Worm (Caenorhabditis elegans) whole organism, L1 larva: ENCODE data around the gene srj-25.

Experiments used
- ama-1 ChIP-seq: fragments of 150-350 bp; optimal IDR thresholded peaks from 2 replicates; lab custom pipeline; 2014
- ceh-82 ChIP-seq, 3 experiments: fragments of 150-350 bp in 1 of 3; sonication (generic microtip) in 2 of 3; optimal IDR thresholded peaks; 2 replicates each; lab custom pipeline; 2014 to 2017; ENCODE audit warnings: missing biosample characterization in 3 of 3, missing genetic modification characterization in 3 of 3
- jun-1 ChIP-seq: fragments of 150-350 bp; optimal IDR thresholded peaks from 2 replicates; lab custom pipeline; 2014; ENCODE audit warnings: missing biosample characterization, missing genetic modification reagents, missing genetic modification characterization
- lin-15B ChIP-seq: fragments of 150-350 bp; sonication (generic microtip); optimal IDR thresholded peaks from 3 replicates; lab custom pipeline; 2014; ENCODE audit warnings: missing biosample characterization, missing genetic modification characterization
- nhr-11 ChIP-seq: fragments of 150-350 bp; optimal IDR thresholded peaks from 2 replicates; lab custom pipeline; 2014; ENCODE audit warnings: missing biosample characterization, missing genetic modification characterization
- snpc-4 ChIP-seq: fragments of 150-350 bp; optimal IDR thresholded peaks from 2 replicates; lab custom pipeline; 2014; ENCODE audit warnings: missing biosample characterization, missing genetic modification characterization
- unc-62 ChIP-seq: fragments of 150-350 bp; optimal IDR thresholded peaks from 2 replicates; lab custom pipeline; 2014; ENCODE audit warnings: missing biosample characterization, missing genetic modification reagents, missing genetic modification characterization
- ztf-11 ChIP-seq, 2 experiments: sonication (generic microtip); optimal IDR thresholded peaks; 2 replicates each; lab custom pipeline; 2016 to 2017; ENCODE audit warnings: missing genetic modification characterization in 2 of 2, missing biosample characterization in 1 of 2, missing compliant biosample characterization in 1 of 2

DNA sequence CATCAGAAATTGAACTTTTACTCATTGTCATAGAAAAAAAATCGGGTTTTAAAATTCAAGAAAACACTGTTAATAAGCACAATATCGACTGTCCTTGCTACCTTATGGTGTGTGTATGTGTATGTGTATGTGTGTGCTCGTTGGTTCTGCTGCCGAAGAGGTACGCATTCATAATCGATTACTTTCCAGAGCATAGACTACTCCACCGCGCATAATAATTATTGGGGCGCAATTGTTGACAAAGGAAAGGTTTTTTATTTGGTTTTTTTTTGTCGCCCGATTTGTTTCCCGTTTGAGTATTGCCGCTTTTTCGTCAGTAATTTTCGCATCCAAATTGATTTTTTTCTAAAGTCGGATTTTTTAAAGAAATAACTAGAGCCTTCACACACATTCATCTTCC, 25.2 kb upstream of the srj-25 start, which contains the start of gene C05E4.15:
- TF ChIP-seq snpc-4 (tag; lab: Kevin White, UChicago), result no peak
- no peak for TF ChIP-seq ztf-11 (tag; optimal IDR thresholded peaks at IDR 0.05; lab: Kevin White, UChicago)
- TF ChIP-seq unc-62, result no peak
- TF ChIP-seq ama-1 (lab: Kevin White, UChicago), result no peak
- TF ChIP-seq lin-15B (tag; lab: Kevin White, UChicago), result no peak
- no peak for TF ChIP-seq nhr-11 (tag; lab: Kevin White, UChicago)
- TF ChIP-seq jun-1 (tag; lab: Kevin White, UChicago), result no peak
- TF ChIP-seq ceh-82 (tag; optimal IDR thresholded peaks at IDR 0.05; lab: Kevin White, UChicago), result no peak
